Fruit fly (Drosophila melanogaster): ENCODE results near the gene aay.
A peak's percentile ranks its signal among the peaks of the same experiment; 100 is the strongest.

The aay gene

dm6 chr3L:9429665-9430607 is 6.9 kb downstream of the aay start, which contains the start of the genes RpS17 and MTF-1 (continued):
- no peak for TF ChIP-seq pros (GFP tag; optimal IDR thresholded peaks at IDR 0.05)
- peak; percentile 28 for TF ChIP-seq CG13894 (tag; optimal IDR thresholded peaks at IDR 0.05)
- TF ChIP-seq dysf (GFP tag; IDR thresholded peaks at IDR 0.05): 0 out of 3 replicates have a peak, but pooled peaks have one; percentile 32
- TF ChIP-seq oc (tag; optimal IDR thresholded peaks at IDR 0.05): no peak
- TF ChIP-seq hkb (optimal IDR thresholded peaks at IDR 0.05): no peak
- peak; percentile 50 for TF ChIP-seq hkb (GFP tag; IDR thresholded peaks at IDR 0.05)
- peak; percentile 44 for TF ChIP-seq ATbp (GFP tag; optimal IDR thresholded peaks at IDR 0.05)
- no peak for TF ChIP-seq p53 (GFP tag; optimal IDR thresholded peaks at IDR 0.05)
- TF ChIP-seq CG6254 (GFP tag; optimal IDR thresholded peaks at IDR 0.05): no peak
- peak; percentile 40 for TF ChIP-seq sqz (GFP tag; optimal IDR thresholded peaks at IDR 0.05)
- no peak for TF ChIP-seq CG34224 (GFP tag; IDR thresholded peaks at IDR 0.05; ENCODE audit: partially characterized antibody)
- TF ChIP-seq Optix (GFP tag; IDR thresholded peaks at IDR 0.05): 0 out of 3 replicates have a peak, but pooled peaks have one; percentile 35
- TF ChIP-seq Dad (GFP tag; optimal IDR thresholded peaks at IDR 0.05): peak; percentile 6
- 0 out of 3 replicates have a peak, but pooled peaks have one; percentile 29 for TF ChIP-seq so (GFP tag; IDR thresholded peaks at IDR 0.05)
- TF ChIP-seq Rx (GFP tag; IDR thresholded peaks at IDR 0.05): 0 out of 2 replicates have a peak, but pooled peaks have one; percentile 22
- TF ChIP-seq lola (GFP tag; optimal IDR thresholded peaks at IDR 0.05): no peak
- no peak for TF ChIP-seq crp (GFP tag; optimal IDR thresholded peaks at IDR 0.05)
- TF ChIP-seq Myb (GFP tag; optimal IDR thresholded peaks at IDR 0.05): no peak
- TF ChIP-seq Dek (tag; optimal IDR thresholded peaks at IDR 0.05): no peak
- TF ChIP-seq Dp (GFP tag; optimal IDR thresholded peaks at IDR 0.05): peak; percentile 39
- no peak for TF ChIP-seq CG7745 (tag; optimal IDR thresholded peaks at IDR 0.05)
- peak; percentile 30 for TF ChIP-seq ttk (GFP tag; IDR thresholded peaks at IDR 0.05)
- peak; percentile 70 for TF ChIP-seq onecut (GFP tag; IDR thresholded peaks at IDR 0.05)
- TF ChIP-seq sd (tag; optimal IDR thresholded peaks at IDR 0.05): no peak
- TF ChIP-seq insv (GFP tag; optimal IDR thresholded peaks at IDR 0.05): peak in 1 of 2 experiments; percentile 27
- TF ChIP-seq Fer2 (tag; optimal IDR thresholded peaks at IDR 0.05): no peak
- peak; percentile 93 for TF ChIP-seq MTF-1 (GFP tag; optimal IDR thresholded peaks at IDR 0.05; ENCODE audit: borderline replicate concordance)
- TF ChIP-seq C15 (GFP tag; IDR thresholded peaks at IDR 0.05): no peak
- TF ChIP-seq CG17912 (GFP tag; optimal IDR thresholded peaks at IDR 0.05): peak; percentile 78
- TF ChIP-seq CG11247 (GFP tag; IDR thresholded peaks at IDR 0.05): no peak
- TF ChIP-seq CG14014 (GFP tag; IDR thresholded peaks at IDR 0.05): peak; percentile 39; the same call in 1 of the 2 replicates
- TF ChIP-seq Trl (optimal IDR thresholded peaks at IDR 0.05): no peak
- TF ChIP-seq Trl (GFP tag; optimal IDR thresholded peaks at IDR 0.05): peak; percentile 20
- no peak for TF ChIP-seq Mrtf (GFP tag; IDR thresholded peaks at IDR 0.05)
- no peak for TF ChIP-seq fu2 (GFP tag; optimal IDR thresholded peaks at IDR 0.05)
- peak; percentile 19 for TF ChIP-seq sug (tag; optimal IDR thresholded peaks at IDR 0.05)
- no peak for TF ChIP-seq CG7357 (GFP tag; IDR thresholded peaks at IDR 0.05)
- peak; percentile 48 for TF ChIP-seq sr (GFP tag; IDR thresholded peaks at IDR 0.05)
- TF ChIP-seq lov (optimal IDR thresholded peaks at IDR 0.05): no peak
- peak; percentile 76; the same call in 2 of the 3 replicates for TF ChIP-seq lov (GFP tag; IDR thresholded peaks at IDR 0.05)
- TF ChIP-seq her (GFP tag; optimal IDR thresholded peaks at IDR 0.05): no peak
- no peak for TF ChIP-seq CG31388 (GFP tag; optimal IDR thresholded peaks at IDR 0.05)
- no peak for TF ChIP-seq CG10565 (GFP tag; optimal IDR thresholded peaks at IDR 0.05)
- TF ChIP-seq CG4707 (GFP tag; optimal IDR thresholded peaks at IDR 0.05): peak; percentile 69
- TF ChIP-seq CG2678 (tag; optimal IDR thresholded peaks at IDR 0.05): peak; percentile 53
- TF ChIP-seq row (GFP tag; IDR thresholded peaks at IDR 0.05): peak; percentile 10; the same call in 1 of the 3 replicates
- TF ChIP-seq fd3F (GFP tag; optimal IDR thresholded peaks at IDR 0.05): peak; percentile 40
- peak; percentile 66 for TF ChIP-seq CG32532 (GFP tag; IDR thresholded peaks at IDR 0.05)
- TF ChIP-seq CG6689 (GFP tag; IDR thresholded peaks at IDR 0.05): no peak

All from whole organism, embryonic.